Worm (Caenorhabditis elegans) whole organism, L4 larva: Measurements from ENCODE around the gene F54E12.2.

Source experiments
- D1046.2 ChIP-seq: fragments of 200-800 bp; sonication (Bioruptor generic); IDR thresholded peaks from 2 replicates; pipeline ENCODE4 v1.3.6; 2022; ENCODE audit warnings: missing genetic modification characterization, missing compliant biosample characterization
- F10B5.3 ChIP-seq: sonication (generic microtip); optimal IDR thresholded peaks from 2 replicates; lab custom pipeline; 2016; ENCODE audit warnings: mild to moderate bottlenecking, missing genetic modification characterization, missing compliant biosample characterization
- F26F4.8 ChIP-seq: fragments of 200-800 bp; sonication (Bioruptor generic); conservative IDR thresholded peaks from 2 replicates; pipeline ENCODE4 v1.3.6; 2022; ENCODE audit warnings: missing genetic modification characterization, missing compliant biosample characterization
- F37D6.2 ChIP-seq: sonication (generic microtip); optimal IDR thresholded peaks from 2 replicates; lab custom pipeline; 2016; ENCODE audit warnings: mild to moderate bottlenecking, missing genetic modification characterization, missing compliant biosample characterization
- F44E2.7 ChIP-seq: fragments of 200-800 bp; sonication (Bioruptor generic); IDR thresholded peaks from 2 replicates; pipeline ENCODE4 v2.1.2; 2022; ENCODE audit warnings: missing genetic modification characterization, missing compliant biosample characterization
- F49E8.2 ChIP-seq: sonication (generic microtip); optimal IDR thresholded peaks from 2 replicates; lab custom pipeline; 2016; ENCODE audit warnings: missing compliant biosample characterization, mild to moderate bottlenecking, missing genetic modification characterization, borderline replicate concordance
- T20F7.1 ChIP-seq: fragments of 200-800 bp; sonication (Bioruptor generic); optimal IDR thresholded peaks from 2 replicates; lab custom pipeline; 2018; ENCODE audit warnings: mild to moderate bottlenecking, missing genetic modification characterization, missing compliant biosample characterization
- Y48G9A.11 ChIP-seq: fragments of 200-800 bp; sonication (Bioruptor generic); IDR thresholded peaks from 2 replicates; pipeline ENCODE4 v1.3.6; 2022; ENCODE audit warnings: missing genetic modification reagents, missing genetic modification characterization, missing compliant biosample characterization
- Y5F2A.4 ChIP-seq: fragments of 200-800 bp; sonication (Bioruptor generic); optimal IDR thresholded peaks from 2 replicates; lab custom pipeline; 2018; ENCODE audit warnings: mild to moderate bottlenecking, missing genetic modification characterization, missing compliant biosample characterization
- ZK337.2 ChIP-seq: fragments of 200-800 bp; sonication (Bioruptor generic); IDR thresholded peaks from 2 replicates; pipeline ENCODE4 v1.3.6; 2022; ENCODE audit warnings: missing genetic modification reagents, missing genetic modification characterization, missing compliant biosample characterization
- ZK546.5 ChIP-seq, 2 experiments: sonication (generic microtip); optimal IDR thresholded peaks; 2 replicates each; lab custom pipeline; 2017; ENCODE audit warnings: missing biosample characterization in 2 of 2, missing genetic modification characterization in 2 of 2
- ama-1 ChIP-seq: fragments of 150-350 bp; optimal IDR thresholded peaks from 2 replicates; lab custom pipeline; 2014; ENCODE audit warnings: inconsistent platforms, mixed read lengths
- ceh-20 ChIP-seq: fragments of 200-800 bp; sonication (Bioruptor generic); IDR thresholded peaks from 2 replicates; pipeline ENCODE4 v1.3.6; 2022; ENCODE audit warnings: missing genetic modification reagents, missing genetic modification characterization, missing compliant biosample characterization
- cey-2 ChIP-seq: sonication (generic microtip); optimal IDR thresholded peaks from 3 replicates; lab custom pipeline; 2017; ENCODE audit warnings: missing genetic modification characterization, mild to moderate bottlenecking, missing compliant biosample characterization, antibody characterized with exemption, borderline replicate concordance; ENCODE audit not compliant: insufficient read depth
- ctbp-1 ChIP-seq: fragments of 200-800 bp; sonication (Bioruptor generic); IDR thresholded peaks from 2 replicates; pipeline ENCODE4 v1.3.6; 2022; ENCODE audit warnings: missing genetic modification reagents, missing genetic modification characterization, missing compliant biosample characterization
- dmd-6 ChIP-seq: fragments of 200-800 bp; sonication (Bioruptor generic); IDR thresholded peaks from 2 replicates; pipeline ENCODE4 v1.3.6; 2022; ENCODE audit warnings: missing genetic modification reagents, missing genetic modification characterization, missing compliant biosample characterization
- dve-1 ChIP-seq: sonication (generic microtip); optimal IDR thresholded peaks from 2 replicates; lab custom pipeline; 2017; ENCODE audit warnings: antibody characterized with exemption, mild to moderate bottlenecking, missing genetic modification characterization, missing compliant biosample characterization; ENCODE audit not compliant: insufficient read depth
- egl-27 ChIP-seq: sonication (generic microtip); optimal IDR thresholded peaks from 3 replicates; lab custom pipeline; 2017; ENCODE audit warnings: missing biosample characterization, missing genetic modification reagents, missing genetic modification characterization
- fos-1 ChIP-seq: fragments of 150-350 bp; optimal IDR thresholded peaks from 2 replicates; lab custom pipeline; 2014; ENCODE audit warnings: missing biosample characterization, missing genetic modification characterization
- gei-8 ChIP-seq: fragments of 200-800 bp; sonication (Bioruptor generic); optimal IDR thresholded peaks from 2 replicates; lab custom pipeline; 2018; ENCODE audit warnings: mild to moderate bottlenecking, missing genetic modification characterization, missing compliant biosample characterization
- hlh-11 ChIP-seq: fragments of 200-800 bp; sonication (Bioruptor generic); optimal IDR thresholded peaks from 2 replicates; lab custom pipeline; 2018; ENCODE audit warnings: mild to moderate bottlenecking, missing genetic modification characterization, missing compliant biosample characterization
- hlh-30 ChIP-seq: sonication (generic microtip); optimal IDR thresholded peaks from 2 replicates; lab custom pipeline; 2017; ENCODE audit warnings: antibody characterized with exemption, mild to moderate bottlenecking, missing genetic modification characterization, missing compliant biosample characterization; ENCODE audit not compliant: insufficient read depth
- hmg-1.1 ChIP-seq: fragments of 200-800 bp; sonication (Bioruptor generic); IDR thresholded peaks from 2 replicates; pipeline ENCODE4 v1.3.6; 2022; ENCODE audit warnings: missing genetic modification reagents, missing genetic modification characterization, missing compliant biosample characterization
- jun-1 ChIP-seq: fragments of 150-350 bp; optimal IDR thresholded peaks from 2 replicates; lab custom pipeline; 2014; ENCODE audit warnings: missing biosample characterization, missing genetic modification reagents, missing genetic modification characterization
- lim-7 ChIP-seq: fragments of 200-800 bp; sonication (Bioruptor generic); IDR thresholded peaks from 2 replicates; pipeline ENCODE4 v1.3.6; 2022; ENCODE audit warnings: missing genetic modification characterization, missing compliant biosample characterization
- lin-13 ChIP-seq: fragments of 150-350 bp; optimal IDR thresholded peaks from 2 replicates; lab custom pipeline; 2014; ENCODE audit warnings: missing biosample characterization, missing genetic modification reagents, missing genetic modification characterization
- lin-38 ChIP-seq: fragments of 200-800 bp; sonication (Bioruptor generic); IDR thresholded peaks from 2 replicates; pipeline ENCODE4 v1.3.6; 2022; ENCODE audit warnings: missing genetic modification reagents, missing genetic modification characterization, missing compliant biosample characterization
- lir-3 ChIP-seq: sonication (generic microtip); optimal IDR thresholded peaks from 2 replicates; lab custom pipeline; 2016; ENCODE audit warnings: mild to moderate bottlenecking, missing genetic modification characterization, missing compliant biosample characterization
- lsy-2 ChIP-seq, 2 experiments: fragments of 150-350 bp in 1 of 2; sonication (generic microtip) in 1 of 2; optimal IDR thresholded peaks; 2 replicates each; lab custom pipeline; 2014 to 2017; ENCODE audit warnings: missing biosample characterization in 2 of 2, missing genetic modification characterization in 2 of 2
- madf-5 ChIP-seq, 2 experiments: fragments of 200-800 bp; sonication (Bioruptor generic); IDR thresholded peaks; 2 replicates each; pipeline ENCODE4 v1.3.6; 2022; ENCODE audit warnings: missing compliant biosample characterization in 2 of 2, missing genetic modification characterization in 2 of 2
- mep-1 ChIP-seq: fragments of 150-350 bp; sonication (generic microtip); optimal IDR thresholded peaks from 3 replicates; lab custom pipeline; 2014; ENCODE audit warnings: missing biosample characterization, missing genetic modification characterization
- mxl-2 ChIP-seq: fragments of 200-800 bp; sonication (Bioruptor generic); conservative IDR thresholded peaks from 2 replicates; pipeline ENCODE4 v1.3.6; 2022; ENCODE audit warnings: missing genetic modification reagents, missing genetic modification characterization, missing compliant biosample characterization
- mxl-3 ChIP-seq: fragments of 200-800 bp; sonication (Bioruptor generic); optimal IDR thresholded peaks from 2 replicates; lab custom pipeline; 2018; ENCODE audit warnings: mild to moderate bottlenecking, missing genetic modification characterization, missing compliant biosample characterization
- nhr-102 ChIP-seq: sonication (generic microtip); optimal IDR thresholded peaks from 2 replicates; lab custom pipeline; 2016; ENCODE audit warnings: mild to moderate bottlenecking, missing genetic modification characterization, moderate library complexity, missing compliant biosample characterization
- nhr-11 ChIP-seq: fragments of 150-350 bp; optimal IDR thresholded peaks from 2 replicates; lab custom pipeline; 2014; ENCODE audit warnings: missing biosample characterization, missing genetic modification characterization
- nhr-237 ChIP-seq: sonication (generic microtip); optimal IDR thresholded peaks from 2 replicates; lab custom pipeline; 2017; ENCODE audit warnings: missing biosample characterization, missing genetic modification characterization
- nhr-25 ChIP-seq: sonication (generic microtip); optimal IDR thresholded peaks from 2 replicates; lab custom pipeline; 2017; ENCODE audit warnings: missing genetic modification characterization, mild to moderate bottlenecking, missing compliant biosample characterization, antibody characterized with exemption, moderate library complexity, borderline replicate concordance; ENCODE audit not compliant: insufficient read depth
- nhr-42 ChIP-seq: fragments of 200-800 bp; sonication (Bioruptor generic); IDR thresholded peaks from 2 replicates; pipeline ENCODE4 v1.3.6; 2022; ENCODE audit warnings: missing genetic modification characterization, missing compliant biosample characterization
- nhr-77 ChIP-seq: fragments of 150-350 bp; optimal IDR thresholded peaks from 2 replicates; lab custom pipeline; 2014; ENCODE audit warnings: missing biosample characterization, missing genetic modification characterization
- pha-4 ChIP-seq, 2 experiments: fragments of 150-350 bp in 1 of 2; fragments of 200-800 bp in 1 of 2; sonication (Bioruptor generic) in 1 of 2; IDR thresholded peaks in 1 of 2; optimal IDR thresholded peaks in 1 of 2; 2 replicates each; pipeline versions ENCODE4 v1.3.6 to Lab custom; 2014 to 2022; ENCODE audit warnings: missing genetic modification characterization in 2 of 2, missing genetic modification reagents in 2 of 2, missing biosample characterization in 1 of 2, missing compliant biosample characterization in 1 of 2
- php-3 ChIP-seq: fragments of 200-800 bp; sonication (Bioruptor generic); IDR thresholded peaks from 2 replicates; pipeline ENCODE4 v1.3.6; 2022; ENCODE audit warnings: missing genetic modification reagents, missing genetic modification characterization, missing compliant biosample characterization
- pqm-1 ChIP-seq: sonication (generic microtip); optimal IDR thresholded peaks from 2 replicates; lab custom pipeline; 2017; ENCODE audit warnings: missing biosample characterization, missing genetic modification characterization
- set-16 ChIP-seq: fragments of 200-800 bp; sonication (Bioruptor generic); IDR thresholded peaks from 2 replicates; pipeline ENCODE4 v1.3.6; 2022; ENCODE audit warnings: missing genetic modification reagents, missing genetic modification characterization, missing compliant biosample characterization
- skn-1 ChIP-seq: fragments of 150-350 bp; optimal IDR thresholded peaks from 2 replicates; lab custom pipeline; 2014; ENCODE audit warnings: missing biosample characterization, missing genetic modification characterization
- snpc-4 ChIP-seq: fragments of 150-350 bp; optimal IDR thresholded peaks from 2 replicates; lab custom pipeline; 2014; ENCODE audit warnings: missing biosample characterization, missing genetic modification characterization
- tag-97 ChIP-seq: fragments of 200-800 bp; sonication (Bioruptor generic); IDR thresholded peaks from 2 replicates; pipeline ENCODE4 v1.3.6; 2022; ENCODE audit warnings: missing genetic modification characterization, missing compliant biosample characterization
- unc-39 ChIP-seq: sonication (generic microtip); optimal IDR thresholded peaks from 2 replicates; lab custom pipeline; 2017; ENCODE audit warnings: missing biosample characterization, missing genetic modification characterization
- vab-7 ChIP-seq: fragments of 200-800 bp; sonication (Bioruptor generic); IDR thresholded peaks from 2 replicates; pipeline ENCODE4 v1.3.6; 2022; ENCODE audit warnings: missing genetic modification reagents, missing genetic modification characterization, missing compliant biosample characterization
- zfp-2 ChIP-seq: sonication (generic microtip); optimal IDR thresholded peaks from 2 replicates; lab custom pipeline; 2016; ENCODE audit warnings: mild to moderate bottlenecking, missing genetic modification characterization, missing compliant biosample characterization
- zip-11 ChIP-seq: fragments of 200-800 bp; sonication (Bioruptor generic); IDR thresholded peaks from 2 replicates; pipeline ENCODE4 v1.3.6; 2022; ENCODE audit warnings: missing genetic modification characterization, missing compliant biosample characterization
- ztf-11 ChIP-seq: fragments of 150-350 bp; optimal IDR thresholded peaks from 2 replicates; lab custom pipeline; 2014; ENCODE audit warnings: missing biosample characterization, missing genetic modification characterization

Gene F54E12.2

ce11 chrIV:11288965-11289364 lies 48.0 kb downstream of the F54E12.2 start (continued):
- TF ChIP-seq php-3 (peak; percentile 98), lin-13 (GFP tag; lab: Kevin White, UChicago) (no peak), ZK546.5 (tag; optimal IDR thresholded peaks at IDR 0.05; lab: Kevin White, UChicago) (no peak), nhr-102 (tag; lab: Kevin White, UChicago) (no peak), hmg-1.1 (no peak), ztf-11 (tag; lab: Kevin White, UChicago) (no peak), T20F7.1 (no peak), snpc-4 (tag; lab: Kevin White, UChicago) (no peak), egl-27 (tag; lab: Kevin White, UChicago) (no peak), nhr-11 (no peak), vab-7 (GFP tag; lab: Robert Waterston, UW) (no peak), mxl-3 (GFP tag; lab: Kevin White, UChicago) (peak; percentile 36), tag-97 (no peak), ZK337.2 (GFP tag; lab: Robert Waterston, UW) (no peak), Y48G9A.11 (GFP tag; lab: Robert Waterston, UW) (no peak), Y5F2A.4 (GFP tag; lab: Kevin White, UChicago) (no peak), dmd-6 (GFP tag; lab: Robert Waterston, UW) (peak; percentile 80), lin-38 (no peak), F49E8.2 (no peak), F26F4.8 (GFP tag; lab: Robert Waterston, UW) (no peak), fos-1 (tag; lab: Kevin White, UChicago) (no peak), nhr-77 (tag; lab: Kevin White, UChicago) (peak; percentile 84), jun-1 (tag; lab: Kevin White, UChicago) (no peak), set-16 (GFP tag; lab: Robert Waterston, UW) (no peak), madf-5 (GFP tag; IDR thresholded peaks at IDR 0.05; lab: Robert Waterston, UW) (no peak), dve-1 (peak; percentile 90), pqm-1 (tag; lab: Kevin White, UChicago) (peak; percentile 99), nhr-42 (GFP tag; lab: Robert Waterston, UW) (no peak), hlh-11 (tag; lab: Kevin White, UChicago) (peak; percentile 82), cey-2 (no peak), nhr-25 (tag; lab: Kevin White, UChicago) (no peak), F10B5.3 (no peak), gei-8 (GFP tag; lab: Kevin White, UChicago) (no peak), mep-1 (tag; lab: Kevin White, UChicago) (peak; percentile 37), D1046.2 (GFP tag; lab: Robert Waterston, UW) (no peak), zip-11 (GFP tag; lab: Robert Waterston, UW) (no peak), ctbp-1 (GFP tag; lab: Robert Waterston, UW) (no peak), lsy-2 (tag; optimal IDR thresholded peaks at IDR 0.05; lab: Kevin White, UChicago) (no peak), lim-7 (GFP tag; lab: Robert Waterston, UW) (no peak), zfp-2 (no peak), ama-1 (lab: Kevin White, UChicago) (no peak), ceh-20 (GFP tag; lab: Robert Waterston, UW) (no peak), F37D6.2 (tag; lab: Kevin White, UChicago) (no peak), nhr-237 (tag; lab: Kevin White, UChicago) (no peak), mxl-2 (no peak), hlh-30 (tag; lab: Kevin White, UChicago) (peak; percentile 33), lir-3 (no peak), unc-39 (tag; lab: Kevin White, UChicago) (no peak), skn-1 (no peak), F44E2.7 (no peak), pha-4 (GFP tag; IDR thresholded peaks at IDR 0.05; lab: Robert Waterston, UW) (no peak), pha-4 (tag; optimal IDR thresholded peaks at IDR 0.05; lab: Kevin White, UChicago) (no peak)
